Worm (Caenorhabditis elegans) whole organism, dauer: Measurements from ENCODE around the gene bath-39.

ENCODE experiments used
- unc-62 ChIP-seq: sonication (generic microtip); optimal IDR thresholded peaks from 2 replicates; lab custom pipeline; 2017; ENCODE audit warnings: missing biosample characterization, missing genetic modification reagents, missing genetic modification characterization

bath-39 gene

ce11 chrV:13485732-13486131 is 26.5 kb downstream of the bath-39 start:
- TF ChIP-seq unc-62 (GFP tag; lab: Kevin White, UChicago): no peak

- no peak for TF ChIP-seq unc-62 (GFP tag; lab: Kevin White, UChicago)
Measured at ce11 chrV:13488297-13488803, 29.1 kb downstream of the bath-39 start.

ce11 chrV:13489830-13490229 is 30.6 kb downstream of the bath-39 start, which contains the start of gene T10G3.3:
TSS of gene T10G3.3 (minus strand) at chrV:13490199.
- no peak for TF ChIP-seq unc-62 (GFP tag; lab: Kevin White, UChicago)

ce11 chrV:13497322-13497847 is 38.1 kb downstream of the bath-39 start, which contains the start of the genes eea-1 and gut-2:
TSS of gene eea-1 (minus strand) at chrV:13497372.
TSS of gene gut-2 (plus strand) at chrV:13497690.
- TF ChIP-seq unc-62 (GFP tag; lab: Kevin White, UChicago): no peak

ce11 chrV:13499227-13499626 is 40.0 kb downstream of the bath-39 start:
- TF ChIP-seq unc-62 (GFP tag; lab: Kevin White, UChicago): no peak

ce11 chrV:13506321-13506720 is 47.1 kb downstream of the bath-39 start, which contains the start of gene R11G10.4:
TSS of gene R11G10.4 (plus strand) at chrV:13506621.
- TF ChIP-seq unc-62 (GFP tag; lab: Kevin White, UChicago): no peak
